Worm (Caenorhabditis elegans) whole organism, L4/young adult: ENCODE measurements around the gene srh-219.

Experiments used
- W03F9.2 ChIP-seq: fragments of 150-350 bp; optimal IDR thresholded peaks from 2 replicates; lab custom pipeline; 2014; ENCODE audit warnings: missing biosample characterization, missing genetic modification characterization
- dao-5 ChIP-seq: sonication (generic microtip); optimal IDR thresholded peaks from 2 replicates; lab custom pipeline; 2016; ENCODE audit warnings: missing genotype, missing genetic modification characterization, moderate library complexity, missing compliant biosample characterization
- him-1 ChIP-seq: sonication (generic microtip); optimal IDR thresholded peaks from 2 replicates; lab custom pipeline; 2016; ENCODE audit warnings: missing genotype, missing genetic modification reagents, missing genetic modification characterization, missing compliant biosample characterization

The srh-219 gene

DNA sequence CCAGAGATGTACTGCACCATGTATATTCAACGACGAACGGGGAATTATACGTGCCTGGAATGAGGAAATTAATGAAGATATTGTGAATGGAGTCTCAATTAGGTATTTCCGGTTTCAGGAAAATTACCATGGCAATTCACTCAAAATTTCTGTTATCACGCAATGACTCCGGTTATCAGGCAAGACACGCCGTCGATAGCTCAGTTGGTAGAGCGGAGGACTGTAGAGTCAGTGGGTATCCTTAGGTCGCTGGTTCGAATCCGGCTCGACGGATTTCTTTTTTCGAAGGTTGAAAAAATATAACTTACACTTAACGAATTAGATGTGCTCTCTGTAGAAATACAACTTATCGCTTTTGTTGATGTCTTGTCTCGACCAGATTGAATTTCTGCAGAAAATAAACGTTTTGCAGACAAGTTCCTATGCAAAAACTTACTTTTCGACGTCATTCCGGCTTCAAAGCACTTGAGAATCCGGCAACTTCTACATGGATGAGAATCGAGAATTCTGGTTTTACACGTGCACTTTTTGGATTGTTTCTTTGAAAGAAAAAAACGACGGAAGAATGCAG, 14.7 kb upstream of the srh-219 start:
- TF ChIP-seq dao-5 (tag; lab: Kevin White, UChicago) (no peak), W03F9.2 (tag; lab: Kevin White, UChicago) (no peak), him-1 (tag; lab: Kevin White, UChicago) (no peak)

DNA sequence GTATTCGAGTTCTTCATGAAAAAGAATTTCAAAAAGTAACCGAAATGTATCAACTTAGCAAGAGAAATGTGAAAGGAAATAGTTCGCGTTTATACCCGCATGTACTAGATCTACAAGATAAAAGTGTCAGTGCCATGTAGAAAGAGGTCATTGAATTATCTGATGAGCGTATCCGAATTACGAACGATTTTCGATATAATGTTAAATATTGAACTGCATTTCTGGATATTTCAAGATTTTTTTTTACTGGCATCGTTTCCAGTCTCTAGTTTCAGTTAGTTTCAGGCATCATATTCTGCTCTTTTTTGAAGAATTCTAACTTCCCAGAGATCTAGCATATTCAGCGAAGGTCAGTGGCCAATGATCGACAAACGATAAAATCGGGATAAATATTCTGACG, 13.9 kb upstream of the srh-219 start, which contains the start of gene nhr-150:
Gene nhr-150 (minus strand): TSS at position 92 of the 400 bp plus-strand sequence.
- no peak for TF ChIP-seq dao-5 (tag; lab: Kevin White, UChicago)
- TF ChIP-seq him-1 (tag; lab: Kevin White, UChicago): no peak
- TF ChIP-seq W03F9.2 (tag; lab: Kevin White, UChicago): no peak

DNA sequence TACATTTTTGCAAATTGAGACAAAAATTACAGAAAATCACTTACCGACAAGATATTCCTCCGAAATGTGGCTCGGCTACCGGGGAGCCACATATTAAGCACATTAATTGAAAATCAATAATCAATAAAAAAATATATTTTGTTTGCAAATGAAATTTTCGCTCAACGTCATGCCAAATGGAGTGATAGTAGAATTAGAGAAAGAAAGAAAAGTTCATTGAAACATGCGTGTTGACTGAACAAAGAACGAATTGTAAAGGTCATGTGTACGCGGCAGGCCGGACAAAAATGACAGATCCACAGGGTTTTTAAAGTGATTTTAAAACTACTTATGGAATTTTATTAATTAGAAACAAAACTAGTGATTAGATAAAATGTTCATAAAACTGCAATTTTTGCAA, 11.7 kb upstream of the srh-219 start:
- TF ChIP-seq him-1 (tag; lab: Kevin White, UChicago): no peak
- no peak for TF ChIP-seq W03F9.2 (tag; lab: Kevin White, UChicago)
- no peak for TF ChIP-seq dao-5 (tag; lab: Kevin White, UChicago)

DNA sequence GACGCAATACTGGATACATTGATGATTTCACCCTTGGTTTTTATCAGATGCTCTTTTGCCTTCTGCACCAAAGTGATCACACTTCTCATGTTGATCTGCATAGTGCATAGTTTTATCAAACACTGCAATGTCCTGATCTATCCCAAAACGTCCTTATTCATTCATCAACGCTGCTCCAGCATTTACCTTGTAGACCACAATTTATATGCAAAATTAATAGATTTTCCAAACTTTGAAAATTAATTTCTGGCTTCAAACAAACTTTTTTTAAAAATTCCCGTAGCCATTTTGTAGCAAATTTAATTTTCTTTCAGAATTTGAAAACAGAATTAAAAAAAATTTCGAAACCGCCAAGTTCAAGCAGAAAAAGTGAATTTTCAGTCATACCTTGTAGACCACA, 10.7 kb upstream of the srh-219 start, which contains the start of gene C06B8.3:
Gene C06B8.3 (minus strand): TSS at position 101 of the 400 bp plus-strand sequence.
- no peak for TF ChIP-seq W03F9.2 (tag; lab: Kevin White, UChicago)
- TF ChIP-seq dao-5 (tag; lab: Kevin White, UChicago): no peak
- TF ChIP-seq him-1 (tag; lab: Kevin White, UChicago): no peak

DNA sequence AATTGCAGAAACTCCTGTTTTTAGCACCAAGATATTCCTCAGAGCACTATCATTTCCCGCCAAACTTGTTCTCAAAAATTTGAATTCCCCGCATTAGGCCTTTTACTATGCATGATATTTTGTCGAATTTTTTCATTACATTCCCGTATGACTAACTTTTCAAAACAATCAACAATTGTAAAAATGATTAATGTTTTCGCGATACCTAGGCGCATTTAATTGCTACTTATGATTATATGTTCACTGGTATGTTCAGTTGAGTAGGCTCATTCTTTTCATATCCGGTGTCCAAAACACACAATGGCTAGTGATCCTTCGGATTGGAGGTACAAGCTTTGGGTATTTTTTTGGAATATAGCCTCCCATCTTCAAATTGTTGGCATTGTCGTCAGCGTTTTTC, 7.5 kb upstream of the srh-219 start, which contains the start of gene srw-21:
Gene srw-21 (plus strand): TSS at position 301 of the 400 bp plus-strand sequence.
- TF ChIP-seq dao-5 (tag; lab: Kevin White, UChicago): no peak
- no peak for TF ChIP-seq him-1 (tag; lab: Kevin White, UChicago)
- TF ChIP-seq W03F9.2 (tag; lab: Kevin White, UChicago): no peak

DNA sequence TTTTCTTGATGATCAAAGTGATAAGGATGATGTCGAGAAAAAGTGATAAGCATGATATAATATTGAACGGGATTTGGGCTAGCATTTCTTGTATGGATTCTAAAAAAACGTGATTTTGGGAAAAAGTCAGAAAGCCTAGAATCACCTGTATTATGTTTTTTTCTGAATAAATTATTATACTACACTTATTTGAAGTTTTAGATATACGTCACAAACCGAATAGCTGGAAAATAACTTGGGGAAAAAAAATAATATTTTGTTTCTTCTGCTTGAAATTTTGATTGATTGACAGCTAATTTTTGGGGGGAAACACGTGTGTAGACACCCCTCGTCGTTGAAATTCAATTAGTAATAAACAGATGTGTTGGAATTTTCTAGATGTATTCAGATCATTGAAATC, 2.8 kb upstream of the srh-219 start, which contains the start of gene str-264:
Gene str-264 (minus strand): TSS at position 101 of the 400 bp plus-strand sequence.
- TF ChIP-seq W03F9.2 (tag; lab: Kevin White, UChicago): no peak

DNA sequence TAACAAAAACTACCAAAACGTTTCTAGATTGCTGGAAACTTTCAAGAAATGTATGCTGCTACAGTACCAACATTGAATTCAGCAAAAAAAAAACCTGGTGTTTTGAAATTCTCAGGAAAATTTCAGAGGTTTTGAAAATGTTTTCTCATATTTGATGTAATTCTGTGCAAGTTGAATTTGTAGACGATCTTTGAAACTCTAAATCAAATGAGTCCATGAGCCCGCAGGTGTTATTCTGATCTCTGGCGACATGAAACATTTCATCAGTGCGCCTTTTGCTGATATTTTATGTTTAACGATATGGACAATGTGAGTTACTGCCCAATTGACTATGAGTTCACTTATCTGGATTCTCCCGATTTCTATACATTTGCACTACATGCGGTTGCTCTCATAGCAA, 1.6 kb upstream of the srh-219 start, which contains the start of gene srh-218:
Gene srh-218 (plus strand): TSS at position 301 of the 400 bp plus-strand sequence.
- TF ChIP-seq dao-5 (tag; lab: Kevin White, UChicago) (no peak), him-1 (tag; lab: Kevin White, UChicago) (no peak), W03F9.2 (tag; lab: Kevin White, UChicago) (no peak)

DNA sequence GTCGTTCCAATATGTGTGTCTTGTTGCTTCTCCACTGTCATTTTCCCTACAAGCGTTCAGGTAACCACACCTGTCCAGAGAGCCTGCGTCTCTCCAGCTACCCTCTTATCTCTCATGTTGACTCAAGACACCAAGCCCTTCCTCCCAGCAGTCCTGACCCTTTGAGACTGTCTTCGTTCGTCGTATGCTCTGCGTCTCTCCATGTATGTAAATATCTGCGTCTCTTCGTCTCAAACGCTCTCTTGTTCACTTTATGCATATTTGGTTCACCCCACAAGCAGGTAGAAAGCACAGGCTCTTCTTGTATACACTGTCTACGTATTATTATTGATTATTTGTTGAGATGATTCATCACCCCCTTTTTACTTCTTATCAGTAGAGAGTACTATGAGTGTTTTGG, 2.5 kb downstream of the srh-219 start:
- TF ChIP-seq W03F9.2 (tag; lab: Kevin White, UChicago) (no peak), him-1 (tag; lab: Kevin White, UChicago) (no peak), dao-5 (tag; lab: Kevin White, UChicago) (no peak)

DNA sequence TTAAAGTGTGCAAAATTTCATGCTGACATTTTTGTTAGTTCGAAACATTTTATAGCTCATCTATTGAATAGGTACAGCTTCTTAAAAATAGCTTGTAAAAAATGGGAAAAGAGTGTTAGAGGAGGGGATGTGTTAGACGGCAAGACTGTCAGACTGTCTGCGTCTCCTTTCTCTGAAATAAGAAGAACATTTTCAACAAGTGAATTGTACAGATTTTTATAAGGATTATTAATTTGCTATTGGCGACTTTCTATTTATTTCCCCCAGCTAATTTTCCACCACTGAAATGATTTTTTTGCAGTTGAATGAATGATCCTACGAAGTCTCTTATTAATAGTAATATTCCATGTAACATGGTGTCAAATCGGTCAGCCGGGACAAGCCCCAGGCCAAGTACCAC, 3.2 kb downstream of the srh-219 start, which contains the start of gene C06B8.7:
Gene C06B8.7 (plus strand): TSS at position 301 of the 400 bp plus-strand sequence.
- TF ChIP-seq him-1 (tag; lab: Kevin White, UChicago) (no peak), dao-5 (tag; lab: Kevin White, UChicago) (no peak), W03F9.2 (tag; lab: Kevin White, UChicago) (no peak)

DNA sequence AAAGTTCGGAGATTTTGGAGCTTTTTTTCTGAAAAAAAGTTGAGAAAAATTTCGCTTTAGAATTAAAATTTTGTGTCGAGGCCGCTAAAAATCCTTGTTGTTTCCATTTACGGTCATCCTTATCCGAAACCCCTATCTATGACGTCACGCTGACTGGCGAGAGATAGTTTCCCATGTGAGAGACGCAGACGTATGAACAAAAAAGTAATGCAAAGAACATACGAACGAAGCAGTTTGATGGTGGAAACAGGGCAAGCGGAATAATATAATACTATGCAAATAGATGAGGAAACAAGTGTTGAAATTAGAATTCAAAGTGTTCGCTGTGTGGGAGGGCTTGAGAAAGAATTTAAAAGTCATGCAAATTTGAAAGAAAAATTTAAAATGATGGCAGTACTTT, 3.8 kb downstream of the srh-219 start:
- no peak for TF ChIP-seq W03F9.2 (tag; lab: Kevin White, UChicago)
- TF ChIP-seq dao-5 (tag; lab: Kevin White, UChicago): no peak
- no peak for TF ChIP-seq him-1 (tag; lab: Kevin White, UChicago)

DNA sequence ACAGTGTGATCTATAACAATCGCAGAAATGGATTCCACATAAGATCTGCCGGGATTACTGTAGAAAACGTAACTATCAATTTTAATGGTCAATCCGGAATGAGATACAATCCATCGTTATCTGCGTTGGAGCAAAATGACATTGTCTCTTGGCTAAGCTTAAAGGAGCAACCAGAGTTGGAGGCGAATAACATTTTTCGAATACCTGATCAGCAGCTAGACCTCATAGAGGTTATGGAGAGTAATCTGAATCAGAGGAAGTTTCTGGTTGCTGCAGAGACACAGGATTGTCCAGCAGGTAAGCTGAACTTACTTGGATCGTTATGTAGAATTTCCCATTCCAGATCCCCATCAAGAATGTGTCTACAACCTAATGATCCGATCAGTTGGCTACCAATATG, 8.3 kb downstream of the srh-219 start:
- TF ChIP-seq dao-5 (tag; lab: Kevin White, UChicago) (no peak), him-1 (tag; lab: Kevin White, UChicago) (no peak), W03F9.2 (tag; lab: Kevin White, UChicago) (no peak)

DNA sequence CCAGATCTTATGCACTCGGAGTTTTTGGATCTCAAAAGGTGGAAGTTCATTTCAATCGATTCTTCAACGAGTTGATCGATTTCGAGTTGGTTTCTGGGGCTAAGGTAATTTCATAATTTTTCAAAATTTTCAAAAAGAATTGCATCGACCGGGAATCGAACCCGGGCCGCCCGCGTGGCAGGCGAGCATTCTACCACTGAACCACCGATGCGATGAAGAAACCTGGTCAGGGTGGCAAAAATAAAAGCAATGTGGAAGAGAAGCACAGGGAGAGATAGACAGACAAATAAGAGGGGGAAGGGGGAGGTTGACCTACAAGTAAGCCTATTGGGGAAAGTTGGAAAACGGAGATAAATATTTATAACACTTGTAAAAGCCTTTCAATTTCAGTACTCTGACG, 9.8 kb downstream of the srh-219 start:
- TF ChIP-seq him-1 (tag; lab: Kevin White, UChicago): no peak
- no peak for TF ChIP-seq W03F9.2 (tag; lab: Kevin White, UChicago)
- peak; percentile 5 for TF ChIP-seq dao-5 (tag; lab: Kevin White, UChicago)

DNA sequence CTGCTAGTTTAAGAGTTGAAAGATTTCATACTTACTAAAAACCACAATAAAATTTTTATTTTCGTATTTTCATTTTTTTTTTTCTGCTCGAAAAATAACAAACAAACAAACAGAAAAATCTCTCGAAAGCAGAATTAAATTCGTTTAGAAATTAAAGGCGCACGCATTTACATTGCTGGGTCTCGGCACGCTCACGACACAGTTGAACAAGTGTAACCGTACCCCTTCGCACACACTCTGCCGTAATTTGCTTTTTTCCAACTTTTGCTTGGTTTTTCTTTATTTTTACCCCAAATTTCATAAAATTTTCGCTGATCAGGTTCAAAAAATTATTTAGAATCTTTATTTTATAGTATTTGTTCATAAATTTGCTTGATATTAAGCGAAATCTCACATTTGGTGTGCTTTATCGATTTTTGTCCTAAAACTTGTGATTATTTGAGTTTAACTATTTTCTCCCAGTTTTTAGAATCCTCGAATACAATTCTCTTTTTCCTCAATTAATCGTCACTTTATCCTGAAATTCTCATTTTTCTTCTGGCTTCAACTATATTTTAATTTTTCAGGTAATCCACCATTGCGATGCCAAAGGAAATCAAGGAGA, 16.4 kb downstream of the srh-219 start, which contains the start of gene rpl-38:
Gene rpl-38 (plus strand): TSS at position 554 of the 604 bp plus-strand sequence.
- TF ChIP-seq dao-5 (tag; lab: Kevin White, UChicago) (no peak), W03F9.2 (tag; lab: Kevin White, UChicago) (no peak), him-1 (tag; lab: Kevin White, UChicago) (peak; percentile 55)
